Worm (Caenorhabditis elegans): ENCODE data around the gene F47B10.3.

ce11 chrX:10885872-10886271 is 6.1 kb upstream of the F47B10.3 start, which contains the start of gene T21E8.5:
- no peak for TF ChIP-seq W03F9.2 (tag; optimal IDR thresholded peaks at IDR 0.05)
- TF ChIP-seq him-1 (tag; optimal IDR thresholded peaks at IDR 0.05): no peak

Measured in whole organism, L4/young adult.